Worm (Caenorhabditis elegans) whole organism, L4 larva: Measurements from ENCODE around the gene C10B5.1.

Source experiments
- attf-4 ChIP-seq: sonication (generic microtip); optimal IDR thresholded peaks from 3 replicates; lab custom pipeline; 2017; ENCODE audit warnings: missing biosample characterization, missing genetic modification characterization
- ceh-82 ChIP-seq: sonication (generic microtip); optimal IDR thresholded peaks from 2 replicates; lab custom pipeline; 2017; ENCODE audit warnings: missing biosample characterization, missing genetic modification characterization
- ces-1 ChIP-seq: fragments of 150-350 bp; sonication (generic microtip); optimal IDR thresholded peaks from 4 replicates; lab custom pipeline; 2014; ENCODE audit warnings: missing biosample characterization, missing genetic modification reagents, missing genetic modification characterization
- lsy-2 ChIP-seq, 2 experiments: fragments of 150-350 bp in 1 of 2; sonication (generic microtip) in 1 of 2; optimal IDR thresholded peaks; 2 replicates each; lab custom pipeline; 2014 to 2017; ENCODE audit warnings: missing biosample characterization in 2 of 2, missing genetic modification characterization in 2 of 2
- mdl-1 ChIP-seq, 2 experiments: fragments of 150-350 bp in 1 of 2; sonication (generic microtip) in 1 of 2; optimal IDR thresholded peaks; 2 replicates each; lab custom pipeline; 2014 to 2017; ENCODE audit warnings: missing biosample characterization in 2 of 2, missing genetic modification characterization in 2 of 2
- nhr-102 ChIP-seq: sonication (generic microtip); optimal IDR thresholded peaks from 2 replicates; lab custom pipeline; 2016; ENCODE audit warnings: mild to moderate bottlenecking, missing genetic modification characterization, moderate library complexity, missing compliant biosample characterization
- nhr-28 ChIP-seq: fragments of 150-350 bp; optimal IDR thresholded peaks from 2 replicates; lab custom pipeline; 2014; ENCODE audit warnings: missing biosample characterization, missing genetic modification characterization

DNA sequence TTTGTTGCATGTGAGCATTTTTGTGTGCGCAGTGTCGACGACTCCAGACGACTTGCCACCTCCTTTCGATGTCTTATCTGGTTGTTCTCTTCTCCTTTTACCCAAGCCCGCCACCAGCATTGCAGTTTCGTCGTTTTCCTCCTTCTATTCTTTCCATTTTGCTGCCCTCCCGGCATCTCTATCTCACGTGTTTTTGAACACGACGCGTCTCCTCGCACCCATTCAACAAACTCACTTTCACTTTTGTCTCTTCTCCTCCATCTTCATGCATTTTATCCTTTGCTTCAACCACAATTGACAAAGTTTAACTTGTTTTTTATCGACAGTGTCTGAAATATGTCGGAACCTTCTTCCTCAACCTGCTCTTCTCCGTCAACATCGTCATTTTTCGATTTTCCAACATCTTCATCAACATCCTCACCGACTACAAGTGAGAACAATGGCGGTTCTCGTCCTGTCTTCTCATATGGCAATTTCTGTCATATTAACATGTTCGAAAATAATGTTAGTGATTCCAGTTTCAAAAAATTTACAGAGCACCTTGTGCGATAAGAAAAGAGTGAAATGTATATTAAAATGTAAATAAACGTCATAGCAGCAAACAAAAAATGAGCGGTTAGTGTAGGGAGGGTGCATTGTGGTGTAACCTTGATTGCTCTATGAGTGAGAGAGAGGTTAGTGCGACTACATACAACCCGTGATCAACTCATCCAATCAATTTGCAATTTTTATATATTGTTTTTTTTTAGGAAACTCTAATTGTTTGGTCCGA lies 29.8 kb downstream of the C10B5.1 start, which contains the start of gene fip-4:
- TF ChIP-seq ceh-82 (tag; lab: Kevin White, UChicago) (no peak), attf-4 (no peak), nhr-28 (tag; lab: Kevin White, UChicago) (peak; percentile 82), lsy-2 (tag; optimal IDR thresholded peaks at IDR 0.05; lab: Kevin White, UChicago) (no peak), ces-1 (GFP tag; lab: Kevin White, UChicago) (no peak), mdl-1 (tag; optimal IDR thresholded peaks at IDR 0.05; lab: Kevin White, UChicago) (peak in 1 of 2 experiments; percentile 60), nhr-102 (tag; lab: Kevin White, UChicago) (no peak)
